Fruit fly (Drosophila melanogaster) whole organism, wandering third instar larva: ENCODE data around the gene Sulf1.

Experiments used
- CG9705 ChIP-seq: fragments of 200-800 bp; sonication (Bioruptor generic); optimal IDR thresholded peaks from 2 replicates; lab custom pipeline; 2018; ENCODE audit warnings: missing biosample characterization, mild to moderate bottlenecking, missing genetic modification characterization
- CrebA ChIP-seq: fragments of 200-800 bp; sonication (Bioruptor generic); optimal IDR thresholded peaks from 2 replicates; lab custom pipeline; 2016; ENCODE audit warnings: missing biosample characterization, mild to moderate bottlenecking, missing genetic modification characterization, borderline replicate concordance
- Dfd ChIP-seq: fragments of >200 bp; optimal IDR thresholded peaks from 2 replicates; lab custom pipeline; 2017; ENCODE audit warnings: missing biosample characterization, missing genetic modification characterization
- Dif ChIP-seq: fragments of 200-275, 200-300 bp; sonication (Bioruptor generic); optimal IDR thresholded peaks from 2 replicates; lab custom pipeline; 2018; ENCODE audit warnings: missing biosample characterization, missing genetic modification characterization; ENCODE audit not compliant: partially characterized antibody
- GATAd ChIP-seq: sonication (Bioruptor generic); optimal IDR thresholded peaks from 2 replicates; lab custom pipeline; 2016; ENCODE audit warnings: missing biosample characterization, missing genetic modification characterization
- HLH106 ChIP-seq: fragments of 200-800 bp; optimal IDR thresholded peaks from 3 replicates; lab custom pipeline; 2019; ENCODE audit warnings: missing biosample characterization, mild to moderate bottlenecking, missing genetic modification characterization, moderate library complexity
- Hnf4 ChIP-seq: fragments of 200-800 bp; sonication (Bioruptor generic); optimal IDR thresholded peaks from 2 replicates; lab custom pipeline; 2016; ENCODE audit warnings: missing biosample characterization, mild to moderate bottlenecking, missing genetic modification characterization
- Hr78 ChIP-seq: fragments of >200 bp; optimal IDR thresholded peaks from 2 replicates; lab custom pipeline; 2017; ENCODE audit warnings: missing biosample characterization, missing genetic modification characterization
- Hr83 ChIP-seq: fragments of 200-300 bp; sonication (Bioruptor generic); optimal IDR thresholded peaks from 2 replicates; lab custom pipeline; 2016; ENCODE audit warnings: missing biosample characterization, mild to moderate bottlenecking, missing genetic modification characterization, moderate library complexity; ENCODE audit not compliant: poor library complexity, severe bottlenecking
- Jra ChIP-seq: sonication (Bioruptor generic); optimal IDR thresholded peaks from 2 replicates; lab custom pipeline; 2016; ENCODE audit warnings: missing biosample characterization, missing genetic modification characterization
- Mio ChIP-seq: sonication (Bioruptor generic); optimal IDR thresholded peaks from 2 replicates; lab custom pipeline; 2016; ENCODE audit warnings: missing biosample characterization, missing genetic modification characterization
- N ChIP-seq: fragments of >200 bp; optimal IDR thresholded peaks from 2 replicates; lab custom pipeline; 2018; ENCODE audit warnings: missing biosample characterization, missing external identifiers, missing genetic modification characterization
- OdsH ChIP-seq: fragments of 200-800 bp; sonication (Bioruptor generic); optimal IDR thresholded peaks from 2 replicates; lab custom pipeline; 2016; ENCODE audit warnings: missing biosample characterization, mild to moderate bottlenecking, missing genetic modification characterization
- Rel ChIP-seq, 2 experiments: fragments of 200-800 bp; sonication (Bioruptor generic) in 1 of 2; optimal IDR thresholded peaks; 2 replicates in 1 of 2; 3 replicates in 1 of 2; lab custom pipeline; 2016 to 2019; ENCODE audit warnings: mild to moderate bottlenecking in 2 of 2, missing biosample characterization in 2 of 2, missing genetic modification characterization in 2 of 2, moderate library complexity in 1 of 2
- Sp1 ChIP-seq: fragments of 200-800 bp; sonication (Bioruptor generic); optimal IDR thresholded peaks from 3 replicates; lab custom pipeline; 2019; ENCODE audit warnings: missing biosample characterization, mild to moderate bottlenecking, missing genetic modification characterization, moderate library complexity
- Vsx2 ChIP-seq: fragments of 200-300, 225-300 bp; sonication (Bioruptor generic); optimal IDR thresholded peaks from 2 replicates; lab custom pipeline; 2018; ENCODE audit warnings: missing biosample characterization, missing genetic modification characterization; ENCODE audit not compliant: partially characterized antibody
- br ChIP-seq: fragments of 200-800 bp; sonication (Bioruptor generic); optimal IDR thresholded peaks from 2 replicates; lab custom pipeline; 2016; ENCODE audit warnings: missing biosample characterization, missing genetic modification characterization
- brk ChIP-seq: fragments of 200-800 bp; sonication (Bioruptor generic); optimal IDR thresholded peaks from 2 replicates; lab custom pipeline; 2016; ENCODE audit warnings: missing biosample characterization, mild to moderate bottlenecking, missing genetic modification characterization
- dl ChIP-seq, 2 experiments: fragments of 175-275, 200-275 bp in 1 of 2; fragments of 200-275 bp in 1 of 2; sonication (Bioruptor generic); optimal IDR thresholded peaks; lab custom pipeline; 2018; ENCODE audit warnings: mild to moderate bottlenecking in 2 of 2, missing biosample characterization in 2 of 2, missing genetic modification characterization in 2 of 2, moderate library complexity in 2 of 2; ENCODE audit not compliant: partially characterized antibody in 2 of 2, insufficient read depth in 1 of 2
- dmrt93B ChIP-seq: fragments of 200-800 bp; sonication (Bioruptor generic); optimal IDR thresholded peaks from 2 replicates; lab custom pipeline; 2018; ENCODE audit warnings: missing biosample characterization, mild to moderate bottlenecking, missing genetic modification characterization
- dsf ChIP-seq: sonication (Bioruptor generic); optimal IDR thresholded peaks from 2 replicates; lab custom pipeline; 2016; ENCODE audit warnings: missing biosample characterization, missing genetic modification characterization, borderline replicate concordance
- ey ChIP-seq: fragments of 200-800 bp; sonication (Bioruptor generic); optimal IDR thresholded peaks from 2 replicates; lab custom pipeline; 2016; ENCODE audit warnings: missing biosample characterization, missing genetic modification characterization
- foxo ChIP-seq, 2 experiments: fragments of 200-800 bp; sonication (Bioruptor generic); optimal IDR thresholded peaks; 2 replicates in 1 of 2; 3 replicates in 1 of 2; lab custom pipeline; 2016 to 2017; ENCODE audit warnings: missing biosample characterization in 2 of 2, missing genetic modification characterization in 2 of 2
- fru ChIP-seq: fragments of 200-800 bp; sonication (Bioruptor generic); optimal IDR thresholded peaks from 3 replicates; lab custom pipeline; 2016; ENCODE audit warnings: missing biosample characterization, mild to moderate bottlenecking, missing genetic modification characterization
- lola ChIP-seq: fragments of >200 bp; optimal IDR thresholded peaks from 2 replicates; lab custom pipeline; 2017; ENCODE audit warnings: missing biosample characterization, missing genetic modification characterization
- pan ChIP-seq: fragments of >200 bp; optimal IDR thresholded peaks from 2 replicates; lab custom pipeline; 2017
- psq ChIP-seq: fragments of 200-800 bp; sonication (Bioruptor generic); optimal IDR thresholded peaks from 3 replicates; lab custom pipeline; 2017; ENCODE audit warnings: missing biosample characterization, mild to moderate bottlenecking, missing genetic modification characterization, moderate library complexity
- rgr ChIP-seq: fragments of 200-800 bp; sonication (Bioruptor generic); optimal IDR thresholded peaks from 3 replicates; lab custom pipeline; 2016; ENCODE audit warnings: missing biosample characterization, mild to moderate bottlenecking, missing genetic modification characterization
- tai ChIP-seq: sonication (Bioruptor generic); optimal IDR thresholded peaks from 2 replicates; lab custom pipeline; 2016; ENCODE audit warnings: missing biosample characterization, missing genetic modification characterization
- usp ChIP-seq: fragments of >200 bp; optimal IDR thresholded peaks from 2 replicates; lab custom pipeline; 2017; ENCODE audit warnings: missing biosample characterization, missing genetic modification characterization
- woc ChIP-seq: sonication (Bioruptor generic); optimal IDR thresholded peaks from 2 replicates; lab custom pipeline; 2016; ENCODE audit warnings: missing biosample characterization, mild to moderate bottlenecking, missing genetic modification characterization

Sulf1 gene

DNA sequence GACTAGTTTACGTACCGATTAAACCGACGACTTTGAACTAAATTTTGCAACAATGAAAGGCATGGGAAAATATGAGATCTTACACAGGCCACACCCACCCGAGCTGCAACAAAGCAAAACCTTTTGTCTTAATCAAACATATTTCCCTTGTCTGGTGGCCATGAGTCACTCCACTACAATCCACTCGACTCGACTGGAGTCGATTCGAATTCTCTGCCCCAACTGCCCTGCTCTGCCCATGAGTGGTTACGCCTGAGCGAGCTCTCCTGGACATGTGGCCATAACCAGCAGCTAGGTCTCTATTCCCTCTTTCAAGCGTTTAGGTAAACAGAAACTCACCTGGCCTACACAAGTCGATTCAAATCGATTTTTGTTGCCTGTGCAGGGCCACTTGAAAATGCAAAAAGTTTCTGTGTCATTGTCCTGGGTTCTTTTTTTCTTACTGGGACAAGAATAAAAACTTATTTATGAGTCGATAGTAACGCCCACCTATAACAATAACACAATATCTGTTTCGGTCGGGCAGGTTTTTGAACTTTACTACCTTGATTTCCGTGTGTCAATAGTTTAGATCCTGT lies 50.6 kb downstream of the Sulf1 start:
- no peak for TF ChIP-seq OdsH
- no peak for TF ChIP-seq foxo (GFP tag; optimal IDR thresholded peaks at IDR 0.05; lab: Kevin White, UChicago)
- no peak for TF ChIP-seq br (GFP tag; lab: Kevin White, UChicago)
- TF ChIP-seq Hr83 (GFP tag; lab: Kevin White, UChicago), result no peak
- no peak for TF ChIP-seq HLH106 (tag; lab: Kevin White, UChicago)
- no peak for TF ChIP-seq dmrt93B (GFP tag; lab: Kevin White, UChicago)
- no peak for TF ChIP-seq dsf (GFP tag; lab: Kevin White, UChicago)
- no peak for TF ChIP-seq Vsx2 (GFP tag; lab: Kevin White, UChicago)
- TF ChIP-seq Jra, result no peak
- TF ChIP-seq rgr (GFP tag; lab: Kevin White, UChicago), result no peak
- no peak for TF ChIP-seq Dif

DNA sequence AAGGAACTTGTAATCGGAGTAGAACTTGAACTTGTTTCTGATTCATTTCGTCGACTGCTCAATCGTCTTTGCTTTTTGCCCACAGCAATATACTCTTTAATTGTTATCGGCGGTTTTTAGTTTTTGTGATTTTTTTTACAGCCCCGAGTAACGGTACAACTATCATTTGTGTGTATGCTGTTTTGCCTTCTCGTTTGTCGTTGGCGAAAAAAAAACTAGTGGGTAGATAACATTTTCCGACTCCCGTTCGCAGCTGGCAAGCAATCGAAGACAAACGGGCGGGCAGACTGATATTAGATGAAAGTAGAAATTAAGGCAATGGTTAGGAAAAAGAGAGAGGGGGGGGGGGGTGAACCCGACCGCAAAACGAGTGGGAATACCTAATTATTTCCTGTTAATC lies 51.5 kb downstream of the Sulf1 start:
- TF ChIP-seq tai (GFP tag; lab: Kevin White, UChicago) (no peak), lola (GFP tag; lab: Kevin White, UChicago) (no peak), HLH106 (tag; lab: Kevin White, UChicago) (no peak), woc (GFP tag; lab: Kevin White, UChicago) (no peak), rgr (GFP tag; lab: Kevin White, UChicago) (no peak), OdsH (no peak), Rel (GFP tag; optimal IDR thresholded peaks at IDR 0.05; lab: Kevin White, UChicago) (no peak), Rel (tag; optimal IDR thresholded peaks at IDR 0.05; lab: Kevin White, UChicago) (no peak), GATAd (GFP tag; lab: Kevin White, UChicago) (no peak), brk (GFP tag; lab: Kevin White, UChicago) (no peak), Mio (GFP tag; lab: Kevin White, UChicago) (no peak), Hnf4 (GFP tag; lab: Kevin White, UChicago) (no peak), CG9705 (GFP tag; lab: Kevin White, UChicago) (no peak), dl (GFP tag; optimal IDR thresholded peaks at IDR 0.05; lab: Kevin White, UChicago; ENCODE audit: insufficient read depth in 1 of 2, partially characterized antibody in 2 of 2) (no peak), fru (GFP tag; lab: Kevin White, UChicago) (no peak), ey (GFP tag; lab: Kevin White, UChicago) (no peak), br (GFP tag; lab: Kevin White, UChicago) (no peak), Dfd (GFP tag; lab: Kevin White, UChicago) (no peak), Hr78 (GFP tag; lab: Kevin White, UChicago) (no peak), CrebA (GFP tag; lab: Kevin White, UChicago) (no peak), Sp1 (no peak)

DNA sequence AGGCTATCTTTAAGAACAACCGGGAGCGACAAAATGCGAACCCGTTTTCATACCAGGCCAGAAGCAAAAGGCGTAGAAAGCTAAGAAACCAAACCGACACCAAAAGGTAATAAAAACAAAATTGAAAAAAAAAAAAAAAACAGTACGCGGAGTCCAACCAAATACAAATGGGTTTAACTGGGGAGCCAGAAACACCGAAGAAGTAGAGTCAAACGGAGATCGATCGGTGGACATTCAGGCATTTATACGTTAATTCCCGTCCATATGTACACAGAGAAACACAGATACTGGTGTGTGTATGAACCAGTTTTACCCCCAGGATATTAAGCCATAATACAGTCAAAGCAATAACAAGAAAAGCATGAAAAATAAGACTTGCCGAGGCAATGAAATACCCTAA lies 52.2 kb downstream of the Sulf1 start:
- TF ChIP-seq Sp1, result no peak
- no peak for TF ChIP-seq pan (lab: Kevin White, UChicago)
- TF ChIP-seq Mio (GFP tag; lab: Kevin White, UChicago), result no peak
- TF ChIP-seq Dfd (GFP tag; lab: Kevin White, UChicago), result no peak
- no peak for TF ChIP-seq Rel (GFP tag; optimal IDR thresholded peaks at IDR 0.05; lab: Kevin White, UChicago)
- no peak for TF ChIP-seq Rel (tag; optimal IDR thresholded peaks at IDR 0.05; lab: Kevin White, UChicago)
- peak; percentile 8 for TF ChIP-seq Vsx2 (GFP tag; lab: Kevin White, UChicago)
- TF ChIP-seq brk (GFP tag; lab: Kevin White, UChicago), result no peak
- no peak for TF ChIP-seq rgr (GFP tag; lab: Kevin White, UChicago)
- TF ChIP-seq dsf (GFP tag; lab: Kevin White, UChicago), result no peak
- TF ChIP-seq psq (GFP tag; lab: Kevin White, UChicago), result peak; percentile 75
- TF ChIP-seq N, result no peak
- no peak for TF ChIP-seq dmrt93B (GFP tag; lab: Kevin White, UChicago)
- TF ChIP-seq usp (GFP tag; lab: Kevin White, UChicago), result no peak
- no peak for TF ChIP-seq Hr83 (GFP tag; lab: Kevin White, UChicago)
- TF ChIP-seq HLH106 (tag; lab: Kevin White, UChicago), result no peak
- TF ChIP-seq, all 38 proteins: peak for 2
